Fruit fly (Drosophila melanogaster) whole organism, embryonic: ENCODE measurements around the gene CG15894.

Experiments
- Aef1 ChIP-seq: fragments of 200-800 bp; sonication (Bioruptor generic); IDR thresholded peaks from 3 replicates; pipeline ENCODE4 v1.3.6; 2022; ENCODE audit warnings: missing biosample characterization, missing genetic modification characterization
- Atf3 ChIP-seq: fragments of 200-800 bp; sonication (Bioruptor generic); optimal IDR thresholded peaks from 3 replicates; lab custom pipeline; 2016; ENCODE audit warnings: missing biosample characterization, missing genetic modification characterization
- CG10147 ChIP-seq: fragments of 200-800 bp; sonication (Bioruptor generic); optimal IDR thresholded peaks from 2 replicates; lab custom pipeline; 2019; ENCODE audit warnings: missing biosample characterization, mild to moderate bottlenecking, missing genetic modification characterization, moderate library complexity
- CG11695 ChIP-seq: fragments of 200-800 bp; sonication (Bioruptor generic); IDR thresholded peaks from 3 replicates; pipeline ENCODE4 v1.3.6; 2022; ENCODE audit warnings: missing biosample characterization, missing genetic modification characterization
- CG11723 ChIP-seq: fragments of 200-800 bp; sonication (Bioruptor generic); optimal IDR thresholded peaks from 2 replicates; lab custom pipeline; 2017; ENCODE audit warnings: missing biosample characterization, mild to moderate bottlenecking, missing genetic modification characterization
- CG13296 ChIP-seq: fragments of 200-800 bp; sonication (Bioruptor generic); optimal IDR thresholded peaks from 3 replicates; lab custom pipeline; 2018; ENCODE audit warnings: missing biosample characterization, mild to moderate bottlenecking, missing genetic modification characterization
- CG14860 ChIP-seq: fragments of 200-800 bp; sonication (Bioruptor generic); IDR thresholded peaks from 3 replicates; pipeline ENCODE4 v1.3.6; 2022; ENCODE audit warnings: missing biosample characterization, missing genetic modification characterization; ENCODE audit not compliant: partially characterized antibody
- CG17359 ChIP-seq: fragments of 200-800 bp; sonication (Bioruptor generic); optimal IDR thresholded peaks from 3 replicates; lab custom pipeline; 2018; ENCODE audit warnings: missing biosample characterization, mild to moderate bottlenecking, missing genetic modification characterization, moderate library complexity
- CG1792 ChIP-seq: fragments of 200-800 bp; sonication (Bioruptor generic); optimal IDR thresholded peaks from 2 replicates; lab custom pipeline; 2016; ENCODE audit warnings: missing biosample characterization, missing genetic modification characterization
- CG1832 ChIP-seq: fragments of 200-800 bp; sonication (Bioruptor generic); optimal IDR thresholded peaks from 2 replicates; lab custom pipeline; 2017; ENCODE audit warnings: missing biosample characterization, mild to moderate bottlenecking, missing genetic modification characterization, inconsistent platforms
- CG18599 ChIP-seq: fragments of 200-800 bp; sonication (Bioruptor generic); optimal IDR thresholded peaks from 3 replicates; lab custom pipeline; 2017; ENCODE audit warnings: missing biosample characterization, missing genetic modification characterization, mild to moderate bottlenecking, moderate library complexity, missing genetic modification reagents
- CG31441 ChIP-seq: fragments of 200-800 bp; sonication (Bioruptor generic); IDR thresholded peaks from 2 replicates; pipeline ENCODE4 v1.3.6; 2022; ENCODE audit warnings: missing biosample characterization, missing genetic modification characterization
- CG34422 ChIP-seq: fragments of 200-800 bp; sonication (Bioruptor generic); IDR thresholded peaks from 3 replicates; pipeline ENCODE4 v1.3.6; 2022; ENCODE audit warnings: missing biosample characterization, missing genetic modification characterization
- CG3726 ChIP-seq: fragments of 200-800 bp; sonication (Bioruptor generic); IDR thresholded peaks from 3 replicates; pipeline ENCODE4, ENCODE4 v1.3.6; 2022; ENCODE audit warnings: missing biosample characterization, missing genetic modification characterization
- CG4617 ChIP-seq: fragments of 200-800 bp; sonication (Bioruptor generic); optimal IDR thresholded peaks from 3 replicates; lab custom pipeline; 2016; ENCODE audit warnings: missing biosample characterization, missing genetic modification characterization, borderline replicate concordance
- CG4854 ChIP-seq: fragments of 200-800 bp; sonication (Bioruptor generic); optimal IDR thresholded peaks from 2 replicates; lab custom pipeline; 2016; ENCODE audit warnings: missing biosample characterization, missing genetic modification characterization, inconsistent platforms
- CG5180 ChIP-seq: fragments of 200-800 bp; sonication (Bioruptor generic); optimal IDR thresholded peaks from 3 replicates; lab custom pipeline; 2017; ENCODE audit warnings: missing biosample characterization, missing genetic modification characterization, mild to moderate bottlenecking, moderate library complexity, missing genetic modification reagents
- CG6765 ChIP-seq: fragments of 200-800 bp; sonication (Bioruptor generic); optimal IDR thresholded peaks from 3 replicates; lab custom pipeline; 2017; ENCODE audit warnings: missing biosample characterization, mild to moderate bottlenecking, missing genetic modification characterization
- CG6791 ChIP-seq: fragments of 200-800 bp; sonication (Bioruptor generic); IDR thresholded peaks from 3 replicates; pipeline ENCODE4 v1.3.6; 2022; ENCODE audit warnings: missing biosample characterization, missing genetic modification characterization; ENCODE audit not compliant: partially characterized antibody
- CG7372 ChIP-seq: fragments of 200-800 bp; sonication (Bioruptor generic); IDR thresholded peaks from 2 replicates; pipeline ENCODE4 v1.3.6; 2022; ENCODE audit warnings: missing biosample characterization, missing genetic modification characterization
- CG8089 ChIP-seq: fragments of 200-800 bp; sonication (Bioruptor generic); optimal IDR thresholded peaks from 3 replicates; lab custom pipeline; 2016; ENCODE audit warnings: missing biosample characterization, missing genetic modification characterization
- CHES-1-like ChIP-seq: fragments of 200-800 bp; sonication (Bioruptor generic); optimal IDR thresholded peaks from 2 replicates; lab custom pipeline; 2016; ENCODE audit warnings: missing biosample characterization, missing genetic modification characterization
- D19A ChIP-seq: fragments of 200-800 bp; optimal IDR thresholded peaks from 3 replicates; lab custom pipeline; 2019; ENCODE audit warnings: missing biosample characterization, mild to moderate bottlenecking, missing genetic modification characterization, moderate library complexity
- Dip2 ChIP-seq: fragments of 200-800 bp; sonication (Bioruptor generic); IDR thresholded peaks from 2 replicates; pipeline ENCODE4 v1.3.6; 2022; ENCODE audit warnings: missing biosample characterization, missing genetic modification characterization
- Ets65A ChIP-seq: fragments of 200-800 bp; sonication (Bioruptor generic); peaks from one replicate; lab custom pipeline; 2016; ENCODE audit warnings: missing biosample characterization, missing genetic modification characterization
- Ets97D ChIP-seq: fragments of 200-800 bp; sonication (Bioruptor generic); optimal IDR thresholded peaks from 3 replicates; lab custom pipeline; 2016; ENCODE audit warnings: missing biosample characterization, missing genetic modification characterization
- HLH54F ChIP-seq: fragments of 200-800 bp; sonication (Bioruptor generic); optimal IDR thresholded peaks from 3 replicates; lab custom pipeline; 2016; ENCODE audit warnings: missing biosample characterization, missing genetic modification characterization
- HmgD ChIP-seq: fragments of 200-800 bp; sonication (Bioruptor generic); optimal IDR thresholded peaks from 3 replicates; lab custom pipeline; 2016; ENCODE audit warnings: missing biosample characterization, missing genetic modification characterization
- Meics ChIP-seq: fragments of 200-800 bp; sonication (Bioruptor generic); optimal IDR thresholded peaks from 2 replicates; lab custom pipeline; 2017; ENCODE audit warnings: missing biosample characterization, mild to moderate bottlenecking, missing genetic modification characterization
- Optix ChIP-seq: fragments of 200-800 bp; sonication (Bioruptor generic); IDR thresholded peaks from 3 replicates; pipeline ENCODE4 v1.3.6; 2022; ENCODE audit warnings: missing biosample characterization, missing genetic modification characterization
- Ptx1 ChIP-seq: fragments of 200-800 bp; sonication (Bioruptor generic); IDR thresholded peaks from 2 replicates; pipeline ENCODE4 v1.3.6; 2022; ENCODE audit warnings: missing biosample characterization, missing genetic modification characterization
- Vsx1 ChIP-seq: fragments of 200-800 bp; sonication (Bioruptor generic); optimal IDR thresholded peaks from 2 replicates; lab custom pipeline; 2017; ENCODE audit warnings: missing biosample characterization, mild to moderate bottlenecking, missing genetic modification characterization, missing genetic modification reagents
- bbx ChIP-seq: fragments of 200-800 bp; sonication (Bioruptor generic); IDR thresholded peaks from 2 replicates; pipeline ENCODE4 v1.3.6; 2022; ENCODE audit warnings: missing biosample characterization, missing genetic modification characterization; ENCODE audit not compliant: partially characterized antibody
- croc ChIP-seq: fragments of 200-800 bp; sonication (Bioruptor generic); conservative IDR thresholded peaks from 3 replicates; pipeline ENCODE4 v1.3.6; 2022; ENCODE audit warnings: missing biosample characterization, missing genetic modification characterization
- crol ChIP-seq: fragments of 200-800 bp; sonication (Bioruptor generic); IDR thresholded peaks from 2 replicates; pipeline ENCODE4 v1.3.6; 2022; ENCODE audit warnings: missing biosample characterization, missing genetic modification characterization
- dpn ChIP-seq, 2 experiments: fragments of 200-800 bp; sonication (Bioruptor generic); optimal IDR thresholded peaks; 3 replicates each; lab custom pipeline; 2016; ENCODE audit warnings: missing biosample characterization in 2 of 2, missing genetic modification characterization in 2 of 2
- eve ChIP-seq, 2 experiments: fragments of >200 bp; optimal IDR thresholded peaks; 2 replicates each; lab custom pipeline; 2017; ENCODE audit warnings: missing biosample characterization in 2 of 2, missing genetic modification characterization in 2 of 2
- exex ChIP-seq: fragments of 200-800 bp; sonication (Bioruptor generic); optimal IDR thresholded peaks from 4 replicates; lab custom pipeline; 2018; ENCODE audit warnings: missing biosample characterization, mild to moderate bottlenecking, missing genetic modification characterization, moderate library complexity
- grn ChIP-seq: fragments of 200-800 bp; sonication (Bioruptor generic); optimal IDR thresholded peaks from 3 replicates; lab custom pipeline; 2017; ENCODE audit warnings: missing biosample characterization, missing genetic modification characterization
- hth ChIP-seq: fragments of >200 bp; optimal IDR thresholded peaks from 2 replicates; lab custom pipeline; 2017; ENCODE audit warnings: inconsistent platforms
- lbe ChIP-seq: fragments of 200-800 bp; sonication (Bioruptor generic); optimal IDR thresholded peaks from 2 replicates; lab custom pipeline; 2016; ENCODE audit warnings: missing biosample characterization, mild to moderate bottlenecking, missing genetic modification characterization
- lilli ChIP-seq: fragments of 200-800 bp; sonication (Bioruptor generic); optimal IDR thresholded peaks from 3 replicates; lab custom pipeline; 2016; ENCODE audit warnings: missing biosample characterization, missing genetic modification characterization
- nerfin-1 ChIP-seq: fragments of 200-800 bp; sonication (Bioruptor generic); optimal IDR thresholded peaks from 3 replicates; lab custom pipeline; 2019; ENCODE audit warnings: missing biosample characterization, mild to moderate bottlenecking, missing genetic modification characterization, moderate library complexity
- nerfin-2 ChIP-seq: fragments of 200-800 bp; sonication (Bioruptor generic); IDR thresholded peaks from 2 replicates; pipeline ENCODE4 v1.3.6; 2022; ENCODE audit warnings: missing biosample characterization, missing genetic modification characterization; ENCODE audit not compliant: partially characterized antibody
- pho ChIP-seq: fragments of 200-800 bp; sonication (Bioruptor generic); optimal IDR thresholded peaks from 2 replicates; lab custom pipeline; 2016; ENCODE audit warnings: missing biosample characterization, missing genetic modification characterization
- pzg ChIP-seq: fragments of 200-800 bp; sonication (Bioruptor generic); optimal IDR thresholded peaks from 3 replicates; lab custom pipeline; 2018; ENCODE audit warnings: missing biosample characterization, mild to moderate bottlenecking, missing genetic modification characterization, moderate library complexity
- stwl ChIP-seq: fragments of 200-800 bp; sonication (Bioruptor generic); optimal IDR thresholded peaks from 3 replicates; lab custom pipeline; 2018; ENCODE audit warnings: missing biosample characterization, mild to moderate bottlenecking, missing genetic modification characterization, moderate library complexity
- vvl ChIP-seq: fragments of 200-800 bp; sonication (Bioruptor generic); IDR thresholded peaks from 2 replicates; pipeline ENCODE4 v1.3.6; 2022; ENCODE audit warnings: missing biosample characterization, missing genetic modification characterization
- wdn ChIP-seq: fragments of 200-800 bp; sonication (Bioruptor generic); IDR thresholded peaks from 2 replicates; pipeline ENCODE4 v1.3.6; 2022; ENCODE audit warnings: missing biosample characterization, missing genetic modification characterization

The CG15894 gene

DNA sequence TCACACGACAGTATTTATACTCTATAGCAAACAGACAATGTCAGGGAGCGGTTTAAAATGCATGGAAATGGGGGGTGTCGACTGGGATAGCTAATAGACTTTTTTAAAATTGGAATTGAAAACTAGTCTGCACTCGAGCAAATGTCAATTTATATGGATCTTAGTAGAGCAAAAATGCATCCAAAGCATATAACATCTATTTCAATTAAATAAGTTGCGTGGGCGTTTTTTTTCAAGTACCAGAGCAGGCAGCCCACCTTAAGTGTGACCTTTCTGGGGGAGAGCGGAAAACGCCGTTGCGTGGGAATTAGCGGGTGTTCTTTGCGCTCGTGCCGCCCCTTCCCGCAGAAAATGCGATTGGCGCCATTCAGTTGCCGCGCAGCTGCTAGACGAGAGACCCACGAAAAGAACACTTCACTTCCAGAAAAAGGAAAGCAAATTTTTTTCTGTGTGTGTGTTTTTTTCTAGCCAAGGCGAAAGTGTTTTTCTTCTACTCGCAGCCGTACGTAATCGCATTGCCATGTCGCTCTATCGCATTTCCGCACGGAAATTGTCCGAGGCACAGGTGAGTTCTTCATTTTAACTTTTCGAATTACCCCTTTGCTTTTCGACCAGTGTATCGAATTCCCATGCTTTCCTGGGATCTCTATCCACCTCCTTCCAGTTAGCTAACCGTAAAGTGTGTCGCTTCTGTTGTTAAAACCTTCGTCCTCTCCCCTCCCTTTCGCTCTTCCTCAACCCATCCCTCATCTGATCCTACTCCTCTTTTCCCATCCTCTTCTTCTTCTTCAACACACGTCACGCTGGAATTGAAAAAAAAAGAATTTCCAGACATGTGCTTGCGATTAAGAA, 43.1 kb downstream of the CG15894 start (continued):
- TF ChIP-seq CG34422 (GFP tag; lab: Robert Waterston, UW) (peak; percentile 35; the same call in 1 of the 3 replicates), CG14860 (GFP tag; lab: Robert Waterston, UW) (no peak), CG11695 (0 out of 3 replicates have a peak, but pooled peaks have one; percentile 7), CG17359 (tag; lab: Kevin White, UChicago) (no peak), nerfin-1 (tag; lab: Kevin White, UChicago) (peak; percentile 86), nerfin-2 (GFP tag; lab: Robert Waterston, UW) (0 out of 2 replicates have a peak, but pooled peaks have one; percentile 30), Ets65A (GFP tag; lab: Kevin White, UChicago) (peak; percentile 78), HmgD (no peak), vvl (GFP tag; lab: Robert Waterston, UW) (peak; percentile 57; the same call in 1 of the 2 replicates), eve (GFP tag; optimal IDR thresholded peaks at IDR 0.05; lab: Kevin White, UChicago) (no peak), pho (peak; percentile 4), Ptx1 (GFP tag; lab: Robert Waterston, UW) (no peak), CHES-1-like (GFP tag; lab: Kevin White, UChicago) (no peak), croc (no peak), CG7372 (no peak), pzg (GFP tag; lab: Kevin White, UChicago) (peak; percentile 74), CG11723 (GFP tag; lab: Kevin White, UChicago) (peak; percentile 2), CG1832 (no peak), CG8089 (GFP tag; lab: Kevin White, UChicago) (no peak), lbe (GFP tag; lab: Kevin White, UChicago) (no peak), Dip2 (no peak), Vsx1 (GFP tag; lab: Kevin White, UChicago) (no peak), D19A (tag; lab: Kevin White, UChicago) (no peak), lilli (GFP tag; lab: Kevin White, UChicago) (peak; percentile 57), CG4854 (GFP tag; lab: Kevin White, UChicago) (no peak), Meics (GFP tag; lab: Kevin White, UChicago) (peak; percentile 44), crol (GFP tag; lab: Robert Waterston, UW) (peak; percentile 53), CG4617 (GFP tag; lab: Kevin White, UChicago) (peak; percentile 9), dpn (GFP tag; optimal IDR thresholded peaks at IDR 0.05; lab: Kevin White, UChicago) (no peak), Aef1 (GFP tag; lab: Robert Waterston, UW) (no peak), Ets97D (GFP tag; lab: Kevin White, UChicago) (peak; percentile 73), CG6791 (0 out of 3 replicates have a peak, but pooled peaks have one; percentile 39), bbx (peak; percentile 43; the same call in 1 of the 2 replicates), wdn (GFP tag; lab: Robert Waterston, UW) (no peak), CG31441 (GFP tag; lab: Robert Waterston, UW) (no peak), CG3726 (GFP tag; lab: Robert Waterston, UW) (no peak), CG5180 (GFP tag; lab: Kevin White, UChicago) (no peak), stwl (tag; lab: Kevin White, UChicago) (peak; percentile 60), CG18599 (GFP tag; lab: Kevin White, UChicago) (peak; percentile 56), HLH54F (GFP tag; lab: Kevin White, UChicago) (peak; percentile 6), CG6765 (GFP tag; lab: Kevin White, UChicago) (peak; percentile 15), exex (tag; lab: Kevin White, UChicago) (no peak), hth (lab: Kevin White, UChicago) (no peak), CG1792 (GFP tag; lab: Kevin White, UChicago) (no peak), Optix (peak; percentile 36; the same call in 1 of the 3 replicates), grn (GFP tag; lab: Kevin White, UChicago) (no peak), CG13296 (GFP tag; lab: Kevin White, UChicago) (peak; percentile 40), Atf3 (GFP tag; lab: Kevin White, UChicago) (no peak), CG10147 (GFP tag; lab: Kevin White, UChicago) (no peak)
